Worm (Caenorhabditis elegans): ENCODE measurements around the gene K09E2.1.

The K09E2.1 gene

DNA sequence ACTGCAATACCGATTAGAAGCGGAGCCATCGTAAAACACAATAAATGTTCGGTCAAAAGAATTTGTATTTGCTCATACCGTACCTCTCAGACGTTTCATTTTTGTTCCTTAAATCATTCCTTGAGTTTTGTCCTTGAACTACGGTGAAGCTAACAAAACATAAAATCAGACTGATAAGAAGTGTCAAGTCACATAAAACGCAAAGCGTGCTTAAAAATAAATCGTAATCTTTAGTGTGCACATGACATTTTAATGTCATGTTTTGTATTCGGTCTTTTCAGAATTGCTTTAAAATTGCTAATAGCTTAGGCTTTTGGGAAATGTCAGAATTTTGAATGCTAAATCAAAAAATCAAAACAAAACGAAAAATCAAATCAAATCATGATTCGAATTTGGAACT, 31.0 kb downstream of the K09E2.1 start:
- TF ChIP-seq nhr-28 (tag; optimal IDR thresholded peaks at IDR 0.05) (peak; percentile 85), zfp-3 (GFP tag; conservative IDR thresholded peaks at IDR 0.05) (no peak), php-3 (GFP tag; IDR thresholded peaks at IDR 0.05) (peak; percentile 95), lim-7 (GFP tag; IDR thresholded peaks at IDR 0.05) (no peak), nhr-25 (tag; optimal IDR thresholded peaks at IDR 0.05; ENCODE audit: borderline replicate concordance, insufficient read depth) (no peak), daf-12 (tag; optimal IDR thresholded peaks at IDR 0.05) (no peak), snpc-4 (tag; optimal IDR thresholded peaks at IDR 0.05) (no peak), egl-43 (GFP tag; IDR thresholded peaks at IDR 0.05) (no peak), ZK546.5 (tag; optimal IDR thresholded peaks at IDR 0.05) (no peak), ama-1 (optimal IDR thresholded peaks at IDR 0.05) (no peak), skn-1 (tag; optimal IDR thresholded peaks at IDR 0.05) (no peak), egl-27 (tag; optimal IDR thresholded peaks at IDR 0.05) (no peak), hlh-11 (tag; optimal IDR thresholded peaks at IDR 0.05) (peak; percentile 72), jun-1 (tag; optimal IDR thresholded peaks at IDR 0.05) (no peak), spr-3 (GFP tag; optimal IDR thresholded peaks at IDR 0.05) (no peak), ceh-28 (tag; optimal IDR thresholded peaks at IDR 0.05) (no peak), dmd-9 (GFP tag; IDR thresholded peaks at IDR 0.05) (no peak), ztf-7 (tag; optimal IDR thresholded peaks at IDR 0.05) (peak; percentile 2), ceh-82 (tag; optimal IDR thresholded peaks at IDR 0.05) (no peak), mdl-1 (tag; optimal IDR thresholded peaks at IDR 0.05) (no peak), tra-1 (GFP tag; IDR thresholded peaks at IDR 0.05) (peak; percentile 64; the same call in 1 of the 2 replicates), T26A8.4 (GFP tag; IDR thresholded peaks at IDR 0.05) (no peak), ceh-20 (GFP tag; IDR thresholded peaks at IDR 0.05) (no peak), rbr-2 (tag; optimal IDR thresholded peaks at IDR 0.05) (no peak), sdz-12 (GFP tag; optimal IDR thresholded peaks at IDR 0.05) (no peak), vab-7 (GFP tag; IDR thresholded peaks at IDR 0.05) (no peak), hlh-30 (tag; optimal IDR thresholded peaks at IDR 0.05; ENCODE audit: insufficient read depth) (peak; percentile 55), lsy-2 (tag; optimal IDR thresholded peaks at IDR 0.05) (peak in 1 of 2 experiments; percentile 4), lir-3 (tag; optimal IDR thresholded peaks at IDR 0.05) (no peak), dve-1 (tag; optimal IDR thresholded peaks at IDR 0.05; ENCODE audit: insufficient read depth) (peak; percentile 78), F44E2.7 (GFP tag; IDR thresholded peaks at IDR 0.05) (no peak), nhr-6 (tag; optimal IDR thresholded peaks at IDR 0.05) (peak; percentile 38), fkh-10 (GFP tag; optimal IDR thresholded peaks at IDR 0.05) (no peak), pqm-1 (tag; optimal IDR thresholded peaks at IDR 0.05) (peak; percentile 84), nhr-102 (tag; optimal IDR thresholded peaks at IDR 0.05) (peak; percentile 0), nhr-77 (tag; optimal IDR thresholded peaks at IDR 0.05) (peak; percentile 61), dmd-6 (GFP tag; IDR thresholded peaks at IDR 0.05) (peak; percentile 83), dmd-8 (GFP tag; IDR thresholded peaks at IDR 0.05) (no peak), nhr-48 (tag; optimal IDR thresholded peaks at IDR 0.05) (peak; percentile 30), nhr-10 (tag; optimal IDR thresholded peaks at IDR 0.05) (no peak), nhr-111 (GFP tag; optimal IDR thresholded peaks at IDR 0.05) (no peak), daf-16 (GFP tag; optimal IDR thresholded peaks at IDR 0.05) (no peak), daf-16 (tag; optimal IDR thresholded peaks at IDR 0.05) (peak; percentile 71), daf-8 (GFP tag; IDR thresholded peaks at IDR 0.05) (no peak), lin-13 (GFP tag; optimal IDR thresholded peaks at IDR 0.05) (no peak), fos-1 (tag; optimal IDR thresholded peaks at IDR 0.05) (no peak)
